Fruit fly (Drosophila melanogaster) whole organism, embryonic: ENCODE data around the gene CG44259.

ENCODE experiments used
- Atf3 ChIP-seq: fragments of 200-800 bp; sonication (Bioruptor generic); optimal IDR thresholded peaks from 3 replicates; lab custom pipeline; 2016; ENCODE audit warnings: missing biosample characterization, missing genetic modification characterization
- Bgb ChIP-seq: fragments of 200-800 bp; sonication (Bioruptor generic); IDR thresholded peaks from 2 replicates; pipeline ENCODE4 v1.3.6; 2022; ENCODE audit warnings: missing biosample characterization, missing genetic modification characterization; ENCODE audit not compliant: partially characterized antibody
- CG10209 ChIP-seq: fragments of 200-800 bp; sonication (Bioruptor generic); optimal IDR thresholded peaks from 3 replicates; lab custom pipeline; 2017; ENCODE audit warnings: missing biosample characterization, mild to moderate bottlenecking, missing genetic modification characterization, missing genetic modification reagents
- CG11456 ChIP-seq: fragments of 200-800 bp; sonication (Bioruptor generic); IDR thresholded peaks from 3 replicates; pipeline ENCODE4 v1.3.6; 2022; ENCODE audit warnings: missing biosample characterization, missing genetic modification characterization
- CG14441 ChIP-seq: fragments of 200-800 bp; sonication (Bioruptor generic); IDR thresholded peaks from 2 replicates; pipeline ENCODE4 v1.3.6; 2022; ENCODE audit warnings: missing biosample characterization, missing genetic modification characterization
- CG17328 ChIP-seq: fragments of 200-800 bp; sonication (Bioruptor generic); IDR thresholded peaks from 2 replicates; pipeline ENCODE4 v1.3.6; 2022; ENCODE audit warnings: missing biosample characterization, missing genetic modification characterization
- CG17359 ChIP-seq: fragments of 200-800 bp; sonication (Bioruptor generic); optimal IDR thresholded peaks from 3 replicates; lab custom pipeline; 2018; ENCODE audit warnings: missing biosample characterization, mild to moderate bottlenecking, missing genetic modification characterization, moderate library complexity
- CG18764 ChIP-seq: fragments of 200-800 bp; sonication (Bioruptor generic); optimal IDR thresholded peaks from 3 replicates; lab custom pipeline; 2016; ENCODE audit warnings: missing biosample characterization, missing genetic modification characterization
- CG32532 ChIP-seq: fragments of 200-800 bp; sonication (Bioruptor generic); IDR thresholded peaks from 2 replicates; pipeline ENCODE4 v1.3.6; 2022; ENCODE audit warnings: missing biosample characterization, missing genetic modification characterization
- CG4730 ChIP-seq: fragments of 200-800 bp; sonication (Bioruptor generic); IDR thresholded peaks from 2 replicates; pipeline ENCODE4 v1.3.6; 2022; ENCODE audit warnings: missing biosample characterization, missing genetic modification characterization
- CG4820 ChIP-seq: fragments of 200-800 bp; sonication (Bioruptor generic); optimal IDR thresholded peaks from 3 replicates; lab custom pipeline; 2016; ENCODE audit warnings: missing biosample characterization, missing genetic modification characterization
- CG5245 ChIP-seq: fragments of 200-800 bp; sonication (Bioruptor generic); optimal IDR thresholded peaks from 3 replicates; lab custom pipeline; 2016; ENCODE audit warnings: missing biosample characterization, missing genetic modification characterization
- CG6272 ChIP-seq: fragments of 200-800 bp; sonication (Bioruptor generic); IDR thresholded peaks from 2 replicates; pipeline ENCODE4 v1.3.6; 2022; ENCODE audit warnings: missing biosample characterization, missing genetic modification characterization
- CG6689 ChIP-seq: fragments of 200-800 bp; sonication (Bioruptor generic); IDR thresholded peaks from 2 replicates; pipeline ENCODE4 v1.3.6; 2022; ENCODE audit warnings: missing biosample characterization, missing genetic modification characterization
- CG6765 ChIP-seq: fragments of 200-800 bp; sonication (Bioruptor generic); optimal IDR thresholded peaks from 3 replicates; lab custom pipeline; 2017; ENCODE audit warnings: missing biosample characterization, mild to moderate bottlenecking, missing genetic modification characterization
- CG8388 ChIP-seq: fragments of 200-800 bp; sonication (Bioruptor generic); optimal IDR thresholded peaks from 2 replicates; lab custom pipeline; 2019; ENCODE audit warnings: missing biosample characterization, mild to moderate bottlenecking, missing genetic modification characterization, moderate library complexity
- Chrac-16 ChIP-seq: fragments of 200-800 bp; sonication (Bioruptor generic); optimal IDR thresholded peaks from 3 replicates; lab custom pipeline; 2016; ENCODE audit warnings: missing biosample characterization, missing genetic modification characterization
- Dad ChIP-seq: fragments of 200-800 bp; sonication (Bioruptor generic); optimal IDR thresholded peaks from 3 replicates; lab custom pipeline; 2016; ENCODE audit warnings: missing biosample characterization, missing genetic modification characterization
- Dll ChIP-seq: fragments of 200-800 bp; sonication (Bioruptor generic); IDR thresholded peaks from 4 replicates; pipeline ENCODE4 v1.3.6; 2022; ENCODE audit warnings: missing biosample characterization, missing genetic modification characterization; ENCODE audit not compliant: partially characterized antibody
- HLH54F ChIP-seq: fragments of 200-800 bp; sonication (Bioruptor generic); optimal IDR thresholded peaks from 3 replicates; lab custom pipeline; 2016; ENCODE audit warnings: missing biosample characterization, missing genetic modification characterization
- Hr51 ChIP-seq, 2 experiments: fragments of 200-800 bp; sonication (Bioruptor generic); optimal IDR thresholded peaks; 2 replicates in 1 of 2; 3 replicates in 1 of 2; lab custom pipeline; 2016 to 2018; ENCODE audit warnings: missing biosample characterization in 2 of 2, missing genetic modification characterization in 2 of 2, mild to moderate bottlenecking in 1 of 2, moderate library complexity in 1 of 2
- Hsf ChIP-seq: fragments of 200-800 bp; sonication (Bioruptor generic); optimal IDR thresholded peaks from 3 replicates; lab custom pipeline; 2016; ENCODE audit warnings: missing biosample characterization, missing genetic modification characterization
- Myb ChIP-seq: fragments of 200-800 bp; sonication (Bioruptor generic); optimal IDR thresholded peaks from 2 replicates; lab custom pipeline; 2016; ENCODE audit warnings: missing biosample characterization, missing genetic modification characterization
- Rx ChIP-seq: fragments of 200-800 bp; sonication (Bioruptor generic); IDR thresholded peaks from 2 replicates; pipeline ENCODE4 v1.3.6; 2022; ENCODE audit warnings: missing biosample characterization, missing genetic modification characterization
- Sox102F ChIP-seq: fragments of 200-800 bp; sonication (Bioruptor generic); optimal IDR thresholded peaks from 2 replicates; lab custom pipeline; 2018; ENCODE audit warnings: missing biosample characterization, mild to moderate bottlenecking, missing genetic modification characterization, moderate library complexity
- Sry-δ ChIP-seq: fragments of 200-800 bp; sonication (Bioruptor generic); optimal IDR thresholded peaks from 2 replicates; lab custom pipeline; 2016; ENCODE audit warnings: missing biosample characterization, missing genetic modification characterization
- Xbp1 ChIP-seq: fragments of 200-800 bp; sonication (Bioruptor generic); optimal IDR thresholded peaks from 3 replicates; lab custom pipeline; 2016; ENCODE audit warnings: missing biosample characterization, mild to moderate bottlenecking, missing genetic modification characterization
- az2 ChIP-seq: fragments of 200-800 bp; sonication (Bioruptor generic); optimal IDR thresholded peaks from 3 replicates; lab custom pipeline; 2016; ENCODE audit warnings: missing biosample characterization, missing genetic modification characterization
- btn ChIP-seq: fragments of 200-800 bp; sonication (Bioruptor generic); optimal IDR thresholded peaks from 2 replicates; lab custom pipeline; 2016; ENCODE audit warnings: missing biosample characterization, missing genetic modification characterization
- chif ChIP-seq, 2 experiments: fragments of 200-800 bp; sonication (Bioruptor generic); optimal IDR thresholded peaks; 3 replicates each; lab custom pipeline; 2016; ENCODE audit warnings: missing biosample characterization in 2 of 2, missing genetic modification characterization in 2 of 2
- chm ChIP-seq: fragments of 200-800 bp; sonication (Bioruptor generic); IDR thresholded peaks from 2 replicates; pipeline ENCODE4 v1.3.6; 2022; ENCODE audit warnings: missing biosample characterization, missing genetic modification characterization
- crp ChIP-seq, 2 experiments: fragments of 200-800 bp; sonication (Bioruptor generic); optimal IDR thresholded peaks; 2 replicates in 1 of 2; 3 replicates in 1 of 2; lab custom pipeline; 2017; ENCODE audit warnings: missing biosample characterization in 2 of 2, missing genetic modification characterization in 2 of 2, mild to moderate bottlenecking in 1 of 2, moderate library complexity in 1 of 2
- dan ChIP-seq: fragments of 200-800 bp; sonication (Bioruptor generic); IDR thresholded peaks from 2 replicates; pipeline ENCODE4 v1.3.6; 2022; ENCODE audit warnings: missing biosample characterization, missing genetic modification characterization
- dimm ChIP-seq: fragments of 200-800 bp; sonication (Bioruptor generic); IDR thresholded peaks from 2 replicates; pipeline ENCODE4 v1.3.6; 2022; ENCODE audit warnings: missing biosample characterization, missing genetic modification characterization
- dmrt11E ChIP-seq: fragments of 200-800 bp; sonication (Bioruptor generic); optimal IDR thresholded peaks from 3 replicates; lab custom pipeline; 2018; ENCODE audit warnings: missing biosample characterization, mild to moderate bottlenecking, missing genetic modification characterization, moderate library complexity
- ems ChIP-seq: fragments of 200-800 bp; sonication (Bioruptor generic); optimal IDR thresholded peaks from 3 replicates; lab custom pipeline; 2016; ENCODE audit warnings: missing biosample characterization, missing genetic modification characterization
- eve ChIP-seq, 2 experiments: fragments of >200 bp; optimal IDR thresholded peaks; 2 replicates each; lab custom pipeline; 2017; ENCODE audit warnings: missing biosample characterization in 2 of 2, missing genetic modification characterization in 2 of 2
- fd64A ChIP-seq: fragments of 200-800 bp; sonication (Bioruptor generic); optimal IDR thresholded peaks from 3 replicates; lab custom pipeline; 2018; ENCODE audit warnings: missing biosample characterization, mild to moderate bottlenecking, missing genetic modification characterization
- fd96Cb ChIP-seq: fragments of 200-800 bp; sonication (Bioruptor generic); optimal IDR thresholded peaks from 2 replicates; lab custom pipeline; 2018; ENCODE audit warnings: missing biosample characterization, mild to moderate bottlenecking, missing genetic modification characterization, moderate library complexity
- jumu ChIP-seq: fragments of 200-800 bp; sonication (Bioruptor generic); optimal IDR thresholded peaks from 3 replicates; lab custom pipeline; 2016; ENCODE audit warnings: missing biosample characterization, missing genetic modification characterization
- knrl ChIP-seq: fragments of 200-800 bp; sonication (Bioruptor generic); IDR thresholded peaks from 3 replicates; pipeline ENCODE4 v1.3.6; 2022; ENCODE audit warnings: missing biosample characterization, missing genetic modification characterization; ENCODE audit not compliant: partially characterized antibody
- otp ChIP-seq: fragments of 200-800 bp; sonication (Bioruptor generic); IDR thresholded peaks from 3 replicates; pipeline ENCODE4, ENCODE4 v1.3.6; 2022; ENCODE audit warnings: missing biosample characterization, missing genetic modification characterization
- peb ChIP-seq: fragments of 200-800 bp; sonication (Bioruptor generic); IDR thresholded peaks from 2 replicates; pipeline ENCODE4 v1.3.6; 2022; ENCODE audit warnings: missing biosample characterization, missing genetic modification characterization
- seq ChIP-seq: fragments of 200-800 bp; sonication (Bioruptor generic); IDR thresholded peaks from 2 replicates; pipeline ENCODE4 v1.3.6; 2022; ENCODE audit warnings: missing biosample characterization, missing genetic modification characterization
- slbo ChIP-seq: fragments of 200-800 bp; sonication (Bioruptor generic); IDR thresholded peaks from 2 replicates; pipeline ENCODE4 v1.3.6; 2022; ENCODE audit warnings: missing biosample characterization, missing genetic modification characterization
- tgo ChIP-seq: fragments of 200-800 bp; sonication (Bioruptor generic); IDR thresholded peaks from 3 replicates; pipeline ENCODE4 v1.3.6; 2022; ENCODE audit warnings: missing biosample characterization, missing genetic modification characterization
- tll ChIP-seq, 2 experiments: fragments of 200-800 bp in 1 of 2; fragments of >200 bp in 1 of 2; sonication (Bioruptor generic) in 1 of 2; optimal IDR thresholded peaks; 2 replicates each; lab custom pipeline; 2017 to 2019; ENCODE audit warnings: missing biosample characterization in 2 of 2, missing genetic modification characterization in 2 of 2, mild to moderate bottlenecking in 1 of 2, moderate library complexity in 1 of 2
- ttk ChIP-seq: fragments of 200-800 bp; sonication (Bioruptor generic); IDR thresholded peaks from 2 replicates; pipeline ENCODE4 v2.1.2; 2022; ENCODE audit warnings: missing biosample characterization, missing genetic modification characterization
- zen ChIP-seq: fragments of 200-800 bp; sonication (Bioruptor generic); optimal IDR thresholded peaks from 3 replicates; lab custom pipeline; 2018; ENCODE audit warnings: missing biosample characterization, mild to moderate bottlenecking, missing genetic modification characterization, moderate library complexity
- zfh1 ChIP-seq: fragments of 200-800 bp; sonication (Bioruptor generic); IDR thresholded peaks from 3 replicates; pipeline ENCODE4 v1.3.6; 2022; ENCODE audit warnings: missing biosample characterization, missing genetic modification characterization

The CG44259 gene

DNA sequence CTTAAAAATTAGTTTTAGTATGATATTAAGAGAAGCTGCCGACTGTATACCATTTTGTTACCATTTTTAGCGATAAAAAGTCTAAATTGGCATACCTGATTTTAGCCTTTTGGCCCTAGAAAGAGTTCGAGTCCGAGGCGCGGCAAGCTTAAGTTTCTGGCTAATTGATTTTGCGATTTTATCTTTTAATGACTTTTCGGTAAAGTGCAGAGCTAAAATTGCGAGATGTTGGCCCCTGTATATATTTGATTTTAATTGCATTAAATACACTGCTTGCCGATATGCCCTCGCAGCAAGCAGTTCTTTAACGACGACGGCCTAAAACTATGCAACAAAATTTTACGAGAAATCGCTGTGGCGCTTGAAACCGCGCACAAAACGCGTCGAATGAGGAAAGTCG lies 22.4 kb downstream of the CG44259 start (continued):
- peak; percentile 28; the same call in 1 of the 2 replicates for TF ChIP-seq Bgb (GFP tag; lab: Robert Waterston, UW)
- TF ChIP-seq CG17328 (GFP tag; lab: Robert Waterston, UW): peak; percentile 8; the same call in 1 of the 2 replicates
- TF ChIP-seq chif (GFP tag; optimal IDR thresholded peaks at IDR 0.05; lab: Kevin White, UChicago): peak; percentile 9 to 52
- peak; percentile 47 for TF ChIP-seq CG4820 (GFP tag; lab: Kevin White, UChicago)
- peak; percentile 3 for TF ChIP-seq Myb (GFP tag; lab: Kevin White, UChicago)
- TF ChIP-seq tll (GFP tag; optimal IDR thresholded peaks at IDR 0.05; lab: Kevin White, UChicago): no peak
- TF ChIP-seq ttk (GFP tag; lab: Robert Waterston, UW): 0 out of 2 replicates have a peak, but pooled peaks have one; percentile 7
- TF ChIP-seq otp (GFP tag; lab: Robert Waterston, UW): peak; percentile 71
- peak; percentile 51 for TF ChIP-seq CG6689 (GFP tag; lab: Robert Waterston, UW)
- no peak for TF ChIP-seq knrl (GFP tag; lab: Robert Waterston, UW)
- TF ChIP-seq CG6272: peak; percentile 38; the same call in 1 of the 2 replicates
- no peak for TF ChIP-seq CG17359 (tag; lab: Kevin White, UChicago)
- peak; percentile 57 for TF ChIP-seq Xbp1
- TF ChIP-seq btn (GFP tag; lab: Kevin White, UChicago): no peak
- peak; percentile 43 for TF ChIP-seq Hsf (GFP tag; lab: Kevin White, UChicago)
- TF ChIP-seq dmrt11E: peak; percentile 6
- TF ChIP-seq slbo (GFP tag; lab: Robert Waterston, UW): peak; percentile 48
- TF ChIP-seq peb (GFP tag; lab: Robert Waterston, UW): no peak
- no peak for TF ChIP-seq dan (GFP tag; lab: Robert Waterston, UW)
- TF ChIP-seq crp (GFP tag; optimal IDR thresholded peaks at IDR 0.05; lab: Kevin White, UChicago): no peak
- peak; percentile 31 for TF ChIP-seq az2 (GFP tag; lab: Kevin White, UChicago)
- peak in 1 of 2 experiments; percentile 30 for TF ChIP-seq Hr51 (GFP tag; optimal IDR thresholded peaks at IDR 0.05; lab: Kevin White, UChicago)
- no peak for TF ChIP-seq Dll
- no peak for TF ChIP-seq Atf3 (GFP tag; lab: Kevin White, UChicago)
- TF ChIP-seq HLH54F (GFP tag; lab: Kevin White, UChicago): peak; percentile 17
- TF ChIP-seq CG8388: peak; percentile 15
- TF ChIP-seq Rx (GFP tag; lab: Robert Waterston, UW): peak; percentile 50
- TF ChIP-seq Dad (GFP tag; lab: Kevin White, UChicago): peak; percentile 1
- TF ChIP-seq CG11456 (GFP tag; lab: Robert Waterston, UW): peak; percentile 56; the same call in 1 of the 3 replicates
- TF ChIP-seq seq: peak; percentile 20; the same call in 1 of the 2 replicates
- TF ChIP-seq jumu (GFP tag; lab: Kevin White, UChicago): no peak
- TF ChIP-seq fd96Cb: peak; percentile 50
- no peak for TF ChIP-seq fd64A (GFP tag; lab: Kevin White, UChicago)
- TF ChIP-seq CG18764 (GFP tag; lab: Kevin White, UChicago): peak; percentile 5
- peak; percentile 14; the same call in 1 of the 2 replicates for TF ChIP-seq chm (GFP tag; lab: Robert Waterston, UW)
- TF ChIP-seq tgo (GFP tag; lab: Robert Waterston, UW): 0 out of 3 replicates have a peak, but pooled peaks have one; percentile 14
- TF ChIP-seq Sox102F (GFP tag; lab: Kevin White, UChicago): peak; percentile 65
- TF ChIP-seq Chrac-16 (GFP tag; lab: Kevin White, UChicago): peak; percentile 15
- TF ChIP-seq CG10209 (GFP tag; lab: Kevin White, UChicago): peak; percentile 32
- no peak for TF ChIP-seq dimm
- peak; percentile 69 for TF ChIP-seq zen (tag; lab: Kevin White, UChicago)
- TF ChIP-seq zfh1 (GFP tag; lab: Robert Waterston, UW): peak; percentile 57; the same call in 2 of the 3 replicates
- TF ChIP-seq CG14441: peak; percentile 52
- TF ChIP-seq CG5245 (GFP tag; lab: Kevin White, UChicago): peak; percentile 19
- TF ChIP-seq CG4730 (GFP tag; lab: Robert Waterston, UW): peak; percentile 45
- no peak for TF ChIP-seq CG6765 (GFP tag; lab: Kevin White, UChicago)
- peak; percentile 15 for TF ChIP-seq Sry-δ (GFP tag; lab: Kevin White, UChicago)
- TF ChIP-seq eve (GFP tag; optimal IDR thresholded peaks at IDR 0.05; lab: Kevin White, UChicago): no peak
- TF ChIP-seq ems (GFP tag; lab: Kevin White, UChicago): peak; percentile 20
- 0 out of 2 replicates have a peak, but pooled peaks have one; percentile 32 for TF ChIP-seq CG32532 (GFP tag; lab: Robert Waterston, UW)
